Fruit fly (Drosophila melanogaster) whole organism, prepupa: Measurements from ENCODE around the gene cerv.

Experiments used
- Blimp-1 ChIP-seq: fragments of 200-800 bp; sonication (Bioruptor generic); optimal IDR thresholded peaks from 3 replicates; lab custom pipeline; 2017; ENCODE audit warnings: missing biosample characterization, missing genetic modification characterization, mild to moderate bottlenecking, moderate library complexity, missing genetic modification reagents
- CG10631 ChIP-seq: fragments of 200-800 bp; sonication (Bioruptor generic); optimal IDR thresholded peaks from 2 replicates; lab custom pipeline; 2016; ENCODE audit warnings: missing biosample characterization, missing genetic modification characterization
- CG10669 ChIP-seq: fragments of 200-800 bp; sonication (Bioruptor generic); optimal IDR thresholded peaks from 3 replicates; lab custom pipeline; 2018; ENCODE audit warnings: missing biosample characterization, mild to moderate bottlenecking, missing genetic modification characterization, moderate library complexity
- CG11294 ChIP-seq: fragments of 200-800 bp; sonication (Bioruptor generic); IDR thresholded peaks from 2 replicates; pipeline ENCODE4 v1.3.6; 2022; ENCODE audit warnings: missing biosample characterization, missing genetic modification characterization
- CG11762 ChIP-seq: fragments of 200-800 bp; sonication (Bioruptor generic); optimal IDR thresholded peaks from 3 replicates; lab custom pipeline; 2016; ENCODE audit warnings: missing biosample characterization, missing genetic modification characterization; ENCODE audit not compliant: insufficient read depth
- CG15336 ChIP-seq: fragments of 200-800 bp; sonication (Bioruptor generic); IDR thresholded peaks from 2 replicates; pipeline ENCODE4 v1.3.6; 2022; ENCODE audit warnings: missing biosample characterization, missing genetic modification characterization
- CG1621 ChIP-seq: fragments of 200-800 bp; sonication (Bioruptor generic); optimal IDR thresholded peaks from 3 replicates; lab custom pipeline; 2018; ENCODE audit warnings: missing biosample characterization, mild to moderate bottlenecking, missing genetic modification characterization
- CG32006 ChIP-seq: fragments of 200-800 bp; sonication (Bioruptor generic); optimal IDR thresholded peaks from 3 replicates; lab custom pipeline; 2017; ENCODE audit warnings: missing biosample characterization, mild to moderate bottlenecking, missing genetic modification characterization
- CG34406 ChIP-seq: fragments of 200-800 bp; sonication (Bioruptor generic); optimal IDR thresholded peaks from 3 replicates; lab custom pipeline; 2016; ENCODE audit warnings: missing biosample characterization, missing genetic modification characterization
- CG3919 ChIP-seq: fragments of 200-800 bp; sonication (Bioruptor generic); optimal IDR thresholded peaks from 3 replicates; lab custom pipeline; 2016; ENCODE audit warnings: missing biosample characterization, missing genetic modification characterization
- CG4318 ChIP-seq: fragments of 200-800 bp; sonication (Bioruptor generic); optimal IDR thresholded peaks from 3 replicates; lab custom pipeline; 2017; ENCODE audit warnings: missing biosample characterization, mild to moderate bottlenecking, missing genetic modification characterization
- CG6163 ChIP-seq: fragments of 200-800 bp; sonication (Bioruptor generic); IDR thresholded peaks from 3 replicates; pipeline ENCODE4 v1.3.6; 2022; ENCODE audit warnings: missing biosample characterization, missing genetic modification characterization
- CG6276 ChIP-seq: fragments of 200-800 bp; sonication (Bioruptor generic); optimal IDR thresholded peaks from 2 replicates; lab custom pipeline; 2017; ENCODE audit warnings: missing biosample characterization, mild to moderate bottlenecking, missing genetic modification characterization
- CG6808 ChIP-seq: fragments of 200-800 bp; sonication (Bioruptor generic); optimal IDR thresholded peaks from 3 replicates; lab custom pipeline; 2017; ENCODE audit warnings: missing biosample characterization, missing genetic modification characterization, mild to moderate bottlenecking, moderate library complexity, missing genetic modification reagents
- CG6854 ChIP-seq: fragments of 200-800 bp; sonication (Bioruptor generic); optimal IDR thresholded peaks from 2 replicates; lab custom pipeline; 2017; ENCODE audit warnings: missing biosample characterization, mild to moderate bottlenecking, missing genetic modification characterization
- CG8632 ChIP-seq: fragments of 200-800 bp; sonication (Bioruptor generic); optimal IDR thresholded peaks from 3 replicates; lab custom pipeline; 2016; ENCODE audit warnings: missing biosample characterization, missing genetic modification characterization
- CG9139 ChIP-seq: fragments of 200-800 bp; sonication (Bioruptor generic); optimal IDR thresholded peaks from 3 replicates; lab custom pipeline; 2017; ENCODE audit warnings: missing biosample characterization, mild to moderate bottlenecking, missing genetic modification characterization
- Eip75B ChIP-seq: fragments of 200-800 bp; sonication (Bioruptor generic); optimal IDR thresholded peaks from 3 replicates; lab custom pipeline; 2016; ENCODE audit warnings: missing biosample characterization, missing genetic modification characterization
- Eip78C ChIP-seq: fragments of 200-800 bp; sonication (Bioruptor generic); peaks from one replicate; lab custom pipeline; 2016; ENCODE audit warnings: missing biosample characterization, missing genetic modification characterization
- Eip93F ChIP-seq: fragments of 200-800 bp; sonication (Bioruptor generic); optimal IDR thresholded peaks from 2 replicates; lab custom pipeline; 2016; ENCODE audit warnings: missing biosample characterization, mild to moderate bottlenecking, missing genetic modification characterization
- Gug ChIP-seq: fragments of 200-800 bp; sonication (Bioruptor generic); IDR thresholded peaks from 2 replicates; pipeline ENCODE4 v1.3.6; 2022; ENCODE audit warnings: missing biosample characterization, missing genetic modification characterization
- Hr39 ChIP-seq: fragments of 200-800 bp; sonication (Bioruptor generic); optimal IDR thresholded peaks from 2 replicates; lab custom pipeline; 2016; ENCODE audit warnings: missing biosample characterization, missing genetic modification characterization
- Hr4 ChIP-seq: fragments of 200-800 bp; sonication (Bioruptor generic); optimal IDR thresholded peaks from 3 replicates; lab custom pipeline; 2016; ENCODE audit warnings: missing biosample characterization, missing genetic modification characterization
- Met ChIP-seq: fragments of 200-800 bp; sonication (Bioruptor generic); optimal IDR thresholded peaks from 3 replicates; lab custom pipeline; 2016; ENCODE audit warnings: missing biosample characterization, missing genetic modification characterization
- Sox102F ChIP-seq: fragments of 200-800 bp; sonication (Bioruptor generic); optimal IDR thresholded peaks from 2 replicates; lab custom pipeline; 2016; ENCODE audit warnings: missing biosample characterization, mild to moderate bottlenecking, missing genetic modification characterization
- Sox14 ChIP-seq: fragments of 200-800 bp; sonication (Bioruptor generic); optimal IDR thresholded peaks from 3 replicates; lab custom pipeline; 2016; ENCODE audit warnings: missing biosample characterization, missing genetic modification characterization
- dsx ChIP-seq: fragments of 200-800 bp; optimal IDR thresholded peaks from 3 replicates; lab custom pipeline; 2019; ENCODE audit warnings: missing biosample characterization, mild to moderate bottlenecking, missing genetic modification characterization, moderate library complexity; ENCODE audit not compliant: poor library complexity, severe bottlenecking
- eg ChIP-seq: fragments of 200-800 bp; sonication (Bioruptor generic); IDR thresholded peaks from 3 replicates; pipeline ENCODE4 v1.3.6; 2022; ENCODE audit warnings: missing biosample characterization, missing genetic modification characterization
- esn ChIP-seq: fragments of 200-800 bp; sonication (Bioruptor generic); optimal IDR thresholded peaks from 2 replicates; lab custom pipeline; 2016; ENCODE audit warnings: missing biosample characterization, mild to moderate bottlenecking, missing genetic modification characterization, moderate library complexity
- fd59A ChIP-seq: fragments of 200-800 bp; sonication (Bioruptor generic); optimal IDR thresholded peaks from 2 replicates; lab custom pipeline; 2017; ENCODE audit warnings: missing biosample characterization, mild to moderate bottlenecking, missing genetic modification characterization, missing genetic modification reagents
- fd85E ChIP-seq: fragments of 200-800 bp; sonication (Bioruptor generic); optimal IDR thresholded peaks from 3 replicates; lab custom pipeline; 2016; ENCODE audit warnings: missing biosample characterization, missing genetic modification characterization
- fkh ChIP-seq: fragments of 200-800 bp; sonication (Bioruptor generic); optimal IDR thresholded peaks from 3 replicates; lab custom pipeline; 2017; ENCODE audit warnings: missing biosample characterization, mild to moderate bottlenecking, missing genetic modification characterization, moderate library complexity
- net ChIP-seq: fragments of 200-800 bp; sonication (Bioruptor generic); optimal IDR thresholded peaks from 3 replicates; lab custom pipeline; 2016; ENCODE audit warnings: missing biosample characterization, missing genetic modification characterization
- pdm3 ChIP-seq: fragments of 200-800 bp; sonication (Bioruptor generic); optimal IDR thresholded peaks from 3 replicates; lab custom pipeline; 2016; ENCODE audit warnings: missing biosample characterization, missing genetic modification characterization
- spab ChIP-seq: fragments of 200-800 bp; sonication (Bioruptor generic); optimal IDR thresholded peaks from 2 replicates; lab custom pipeline; 2017; ENCODE audit warnings: missing biosample characterization, mild to moderate bottlenecking, missing genetic modification characterization, missing genetic modification reagents
- ss ChIP-seq, 2 experiments: fragments of 200-800 bp; sonication (Bioruptor generic); optimal IDR thresholded peaks; 2 replicates in 1 of 2; 3 replicates in 1 of 2; lab custom pipeline; 2017 to 2018; ENCODE audit warnings: mild to moderate bottlenecking in 2 of 2, missing biosample characterization in 2 of 2, missing genetic modification characterization in 2 of 2, moderate library complexity in 1 of 2
- topi ChIP-seq: fragments of 200-800 bp; sonication (Bioruptor generic); optimal IDR thresholded peaks from 3 replicates; lab custom pipeline; 2016; ENCODE audit warnings: missing biosample characterization, missing genetic modification characterization

cerv gene

dm6 chrX:15610173-15610572 lies 32.2 kb upstream of the cerv start:
- TF ChIP-seq Sox102F (GFP tag; lab: Kevin White, UChicago) (no peak), Gug (GFP tag; lab: Robert Waterston, UW) (no peak), Met (GFP tag; lab: Kevin White, UChicago) (no peak), dsx (GFP tag; lab: Kevin White, UChicago) (peak; percentile 94), topi (no peak), Eip93F (GFP tag; lab: Kevin White, UChicago) (no peak)

- TF ChIP-seq net (no peak), Eip78C (peak; percentile 45)
Measured at dm6 chrX:15609351-15609750, 31.4 kb upstream of the cerv start.

dm6 chrX:15608751-15609345 lies 30.9 kb upstream of the cerv start:
- TF ChIP-seq eg (GFP tag; lab: Robert Waterston, UW) (no peak), CG1621 (no peak), ss (GFP tag; optimal IDR thresholded peaks at IDR 0.05; lab: Kevin White, UChicago) (peak; percentile 64), Eip75B (GFP tag; lab: Kevin White, UChicago) (peak; percentile 5), CG6854 (GFP tag; lab: Kevin White, UChicago) (peak; percentile 26), spab (GFP tag; lab: Kevin White, UChicago) (peak; percentile 34), CG11762 (GFP tag; lab: Kevin White, UChicago) (no peak), Eip78C (peak; percentile 57), CG6808 (peak; percentile 49), CG3919 (peak; percentile 10), CG9139 (peak; percentile 64)

DNA sequence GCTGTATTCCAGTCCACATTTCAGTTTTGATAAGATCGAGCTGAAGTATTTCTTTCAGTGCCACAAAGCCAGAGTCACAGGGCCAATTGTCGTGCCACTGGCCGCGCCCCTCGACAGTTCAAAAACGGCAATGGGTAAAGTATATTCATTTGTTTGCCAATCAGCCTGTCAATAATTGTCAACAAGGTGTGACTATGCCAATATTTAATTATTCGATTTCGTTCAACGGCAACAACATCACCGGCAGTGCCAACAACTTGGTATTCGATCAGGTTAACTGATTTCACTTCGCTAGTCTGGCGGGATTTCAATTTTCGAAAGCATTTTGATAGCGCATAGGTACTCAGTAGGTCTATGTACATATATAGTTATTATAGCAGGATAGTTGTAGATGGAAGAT lies 24.5 kb upstream of the cerv start:
- TF ChIP-seq Met (GFP tag; lab: Kevin White, UChicago) (no peak), fd85E (no peak), CG34406 (GFP tag; lab: Kevin White, UChicago) (no peak), Hr39 (GFP tag; lab: Kevin White, UChicago) (no peak), CG9139 (no peak), CG10669 (peak; percentile 8), Eip75B (GFP tag; lab: Kevin White, UChicago) (no peak), CG32006 (no peak), CG3919 (peak; percentile 14), CG11294 (GFP tag; lab: Robert Waterston, UW) (no peak), pdm3 (no peak), CG6808 (no peak), fkh (GFP tag; lab: Kevin White, UChicago) (peak; percentile 65), CG10631 (GFP tag; lab: Kevin White, UChicago) (peak; percentile 11), CG6163 (GFP tag; lab: Robert Waterston, UW) (peak; percentile 39; the same call in 1 of the 3 replicates), CG15336 (GFP tag; lab: Robert Waterston, UW) (no peak), CG6854 (GFP tag; lab: Kevin White, UChicago) (no peak), net (no peak), Blimp-1 (no peak), fd59A (GFP tag; lab: Kevin White, UChicago) (no peak), Sox14 (GFP tag; lab: Kevin White, UChicago) (no peak), CG6276 (no peak), CG4318 (GFP tag; lab: Kevin White, UChicago) (no peak), Hr4 (no peak), esn (GFP tag; lab: Kevin White, UChicago) (no peak), CG8632 (GFP tag; lab: Kevin White, UChicago) (peak; percentile 4), eg (GFP tag; lab: Robert Waterston, UW) (no peak), CG11762 (GFP tag; lab: Kevin White, UChicago) (no peak), dsx (GFP tag; lab: Kevin White, UChicago) (no peak), Eip78C (no peak)
